Fruit fly (Drosophila melanogaster) whole organism, embryonic: ENCODE measurements around the gene Ssu72.

ENCODE experiments used
- BEAF-32 ChIP-seq: fragments of 200-800 bp; sonication (Bioruptor generic); optimal IDR thresholded peaks from 3 replicates; lab custom pipeline; 2017; ENCODE audit warnings: missing biosample characterization, missing genetic modification characterization, mild to moderate bottlenecking, moderate library complexity, missing genetic modification reagents
- CG1024 ChIP-seq: fragments of 200-800 bp; sonication (Bioruptor generic); IDR thresholded peaks from 2 replicates; pipeline ENCODE4 v1.3.6; 2022; ENCODE audit warnings: missing biosample characterization, missing genetic modification characterization
- CG10366 ChIP-seq: fragments of 200-800 bp; sonication (Bioruptor generic); IDR thresholded peaks from 2 replicates; pipeline ENCODE4 v1.3.6; 2022; ENCODE audit warnings: missing biosample characterization, missing genetic modification characterization
- CG10462 ChIP-seq: fragments of 200-800 bp; sonication (Bioruptor generic); optimal IDR thresholded peaks from 2 replicates; lab custom pipeline; 2016; ENCODE audit warnings: missing biosample characterization, missing genetic modification characterization
- CG12155 ChIP-seq: fragments of 200-800 bp; sonication (Bioruptor generic); optimal IDR thresholded peaks from 3 replicates; lab custom pipeline; 2016; ENCODE audit warnings: missing biosample characterization, missing genetic modification characterization
- CG12299 ChIP-seq: fragments of 200-800 bp; sonication (Bioruptor generic); optimal IDR thresholded peaks from 2 replicates; lab custom pipeline; 2018; ENCODE audit warnings: missing biosample characterization, mild to moderate bottlenecking, missing genetic modification characterization
- CG12391 ChIP-seq: fragments of 200-800 bp; sonication (Bioruptor generic); optimal IDR thresholded peaks from 3 replicates; lab custom pipeline; 2018; ENCODE audit warnings: missing biosample characterization, mild to moderate bottlenecking, missing genetic modification characterization, moderate library complexity
- CG13123 ChIP-seq: fragments of 200-800 bp; sonication (Bioruptor generic); optimal IDR thresholded peaks from 2 replicates; lab custom pipeline; 2016; ENCODE audit warnings: missing biosample characterization, missing genetic modification characterization
- CG13287 ChIP-seq: fragments of 200-800 bp; sonication (Bioruptor generic); IDR thresholded peaks from 2 replicates; pipeline ENCODE4 v1.3.6; 2022; ENCODE audit warnings: missing biosample characterization, missing genetic modification characterization; ENCODE audit not compliant: partially characterized antibody
- CG13296 ChIP-seq: fragments of 200-800 bp; sonication (Bioruptor generic); optimal IDR thresholded peaks from 3 replicates; lab custom pipeline; 2018; ENCODE audit warnings: missing biosample characterization, mild to moderate bottlenecking, missing genetic modification characterization
- CG14965 ChIP-seq: fragments of 200-800 bp; sonication (Bioruptor generic); optimal IDR thresholded peaks from 2 replicates; lab custom pipeline; 2016; ENCODE audit warnings: missing biosample characterization, missing genetic modification characterization, borderline replicate concordance
- CG15514 ChIP-seq: fragments of 200-800 bp; sonication (Bioruptor generic); optimal IDR thresholded peaks from 3 replicates; lab custom pipeline; 2017; ENCODE audit warnings: missing biosample characterization, missing genetic modification characterization, mild to moderate bottlenecking, moderate library complexity, missing genetic modification reagents
- CG17385 ChIP-seq: fragments of 200-800 bp; sonication (Bioruptor generic); optimal IDR thresholded peaks from 3 replicates; lab custom pipeline; 2018; ENCODE audit warnings: missing biosample characterization, mild to moderate bottlenecking, missing genetic modification characterization
- CG1832 ChIP-seq: fragments of 200-800 bp; sonication (Bioruptor generic); optimal IDR thresholded peaks from 2 replicates; lab custom pipeline; 2017; ENCODE audit warnings: missing biosample characterization, mild to moderate bottlenecking, missing genetic modification characterization, inconsistent platforms
- CG2712 ChIP-seq: fragments of 200-800 bp; optimal IDR thresholded peaks from 3 replicates; lab custom pipeline; 2019; ENCODE audit warnings: missing biosample characterization, mild to moderate bottlenecking, missing genetic modification characterization, moderate library complexity
- CG32772 ChIP-seq: fragments of 200-800 bp; sonication (Bioruptor generic); IDR thresholded peaks from 2 replicates; pipeline ENCODE4 v1.3.6; 2022; ENCODE audit warnings: missing biosample characterization, missing genetic modification characterization
- CG3847 ChIP-seq: fragments of 200-800 bp; sonication (Bioruptor generic); IDR thresholded peaks from 2 replicates; pipeline ENCODE4 v1.3.6; 2022; ENCODE audit warnings: missing biosample characterization, missing genetic modification characterization
- CG3995 ChIP-seq: fragments of 200-800 bp; sonication (Bioruptor generic); optimal IDR thresholded peaks from 3 replicates; lab custom pipeline; 2016; ENCODE audit warnings: missing biosample characterization, missing genetic modification characterization
- CG42726 ChIP-seq: fragments of 200-800 bp; sonication (Bioruptor generic); IDR thresholded peaks from 2 replicates; pipeline ENCODE4 v1.3.6; 2022; ENCODE audit warnings: missing biosample characterization, missing genetic modification characterization; ENCODE audit not compliant: partially characterized antibody
- CG4617 ChIP-seq: fragments of 200-800 bp; sonication (Bioruptor generic); optimal IDR thresholded peaks from 3 replicates; lab custom pipeline; 2016; ENCODE audit warnings: missing biosample characterization, missing genetic modification characterization, borderline replicate concordance
- CG6683 ChIP-seq: fragments of 200-800 bp; sonication (Bioruptor generic); optimal IDR thresholded peaks from 2 replicates; lab custom pipeline; 2017; ENCODE audit warnings: missing biosample characterization, mild to moderate bottlenecking, missing genetic modification characterization, missing genetic modification reagents
- CG7372 ChIP-seq: fragments of 200-800 bp; sonication (Bioruptor generic); IDR thresholded peaks from 2 replicates; pipeline ENCODE4 v1.3.6; 2022; ENCODE audit warnings: missing biosample characterization, missing genetic modification characterization
- CG8478 ChIP-seq: fragments of >200 bp; optimal IDR thresholded peaks from 2 replicates; lab custom pipeline; 2018
- CG9932 ChIP-seq: fragments of 200-800 bp; sonication (Bioruptor generic); IDR thresholded peaks from 2 replicates; pipeline ENCODE4 v1.3.6; 2022; ENCODE audit warnings: missing biosample characterization, missing genetic modification characterization
- CHES-1-like ChIP-seq: fragments of 200-800 bp; sonication (Bioruptor generic); optimal IDR thresholded peaks from 2 replicates; lab custom pipeline; 2016; ENCODE audit warnings: missing biosample characterization, missing genetic modification characterization
- Dbx ChIP-seq: fragments of 200-800 bp; sonication (Bioruptor generic); IDR thresholded peaks from 3 replicates; pipeline ENCODE4 v1.3.6; 2022; ENCODE audit warnings: missing biosample characterization, missing genetic modification characterization
- Dek ChIP-seq: fragments of 200-800 bp; sonication (Bioruptor generic); optimal IDR thresholded peaks from 3 replicates; lab custom pipeline; 2019; ENCODE audit warnings: missing biosample characterization, mild to moderate bottlenecking, missing genetic modification characterization, moderate library complexity
- Ets97D ChIP-seq: fragments of 200-800 bp; sonication (Bioruptor generic); optimal IDR thresholded peaks from 3 replicates; lab custom pipeline; 2016; ENCODE audit warnings: missing biosample characterization, missing genetic modification characterization
- Fer3 ChIP-seq: fragments of 200-800 bp; sonication (Bioruptor generic); optimal IDR thresholded peaks from 2 replicates; lab custom pipeline; 2018; ENCODE audit warnings: missing biosample characterization, mild to moderate bottlenecking, missing genetic modification characterization, moderate library complexity
- H2.0 ChIP-seq: fragments of 200-800 bp; sonication (Bioruptor generic); IDR thresholded peaks from 2 replicates; pipeline ENCODE4 v1.3.6; 2022; ENCODE audit warnings: missing biosample characterization, missing genetic modification characterization
- HLHmδ ChIP-seq: fragments of 200-800 bp; sonication (Bioruptor generic); optimal IDR thresholded peaks from 2 replicates; lab custom pipeline; 2018; ENCODE audit warnings: missing biosample characterization, mild to moderate bottlenecking, missing genetic modification characterization, moderate library complexity
- Med ChIP-seq: fragments of 200-800 bp; sonication (Bioruptor generic); peaks from one replicate; lab custom pipeline; 2016; ENCODE audit warnings: missing biosample characterization, missing genetic modification characterization, mild to moderate bottlenecking, inconsistent platforms, moderate library complexity
- Myb ChIP-seq: fragments of 200-800 bp; sonication (Bioruptor generic); optimal IDR thresholded peaks from 2 replicates; lab custom pipeline; 2016; ENCODE audit warnings: missing biosample characterization, missing genetic modification characterization
- Oaz ChIP-seq: fragments of 200-800 bp; sonication (Bioruptor generic); IDR thresholded peaks from 2 replicates; pipeline ENCODE4 v1.3.6; 2022; ENCODE audit warnings: missing biosample characterization, missing genetic modification characterization
- Sry-δ ChIP-seq: fragments of 200-800 bp; sonication (Bioruptor generic); optimal IDR thresholded peaks from 2 replicates; lab custom pipeline; 2016; ENCODE audit warnings: missing biosample characterization, missing genetic modification characterization
- Trl ChIP-seq, 3 experiments: fragments of >200 bp in 2 of 3; fragments of 200-800 bp in 1 of 3; sonication (Bioruptor generic) in 1 of 3; optimal IDR thresholded peaks; 2 replicates in 1 of 3; 3 replicates in 2 of 3; lab custom pipeline; 2016 to 2017; ENCODE audit warnings: missing biosample characterization in 1 of 3, missing genetic modification characterization in 1 of 3
- amos ChIP-seq: fragments of 200-800 bp; sonication (Bioruptor generic); IDR thresholded peaks from 2 replicates; pipeline ENCODE4 v1.3.6; 2022; ENCODE audit warnings: missing biosample characterization, missing genetic modification characterization; ENCODE audit not compliant: partially characterized antibody
- ci ChIP-seq: fragments of 200-800 bp; sonication (Bioruptor generic); IDR thresholded peaks from 3 replicates; pipeline ENCODE4 v1.3.6; 2022; ENCODE audit warnings: missing biosample characterization, missing genetic modification characterization
- da ChIP-seq: fragments of 200-800 bp; sonication (Bioruptor generic); optimal IDR thresholded peaks from 2 replicates; lab custom pipeline; 2016; ENCODE audit warnings: missing biosample characterization, missing genetic modification characterization
- gem ChIP-seq: fragments of 200-800 bp; sonication (Bioruptor generic); optimal IDR thresholded peaks from 2 replicates; lab custom pipeline; 2019; ENCODE audit warnings: missing biosample characterization, mild to moderate bottlenecking, missing genetic modification characterization, moderate library complexity
- mld ChIP-seq: fragments of 200-800 bp; sonication (Bioruptor generic); IDR thresholded peaks from 3 replicates; pipeline ENCODE4 v1.3.6; 2022; ENCODE audit warnings: missing biosample characterization, missing genetic modification characterization; ENCODE audit not compliant: partially characterized antibody
- nerfin-2 ChIP-seq: fragments of 200-800 bp; sonication (Bioruptor generic); IDR thresholded peaks from 2 replicates; pipeline ENCODE4 v1.3.6; 2022; ENCODE audit warnings: missing biosample characterization, missing genetic modification characterization; ENCODE audit not compliant: partially characterized antibody
- pnt ChIP-seq: fragments of 200-800 bp; sonication (Bioruptor generic); optimal IDR thresholded peaks from 3 replicates; lab custom pipeline; 2016; ENCODE audit warnings: missing biosample characterization, missing genetic modification characterization
- row ChIP-seq: fragments of 200-800 bp; sonication (Bioruptor generic); IDR thresholded peaks from 3 replicates; pipeline ENCODE4 v1.3.6; 2022; ENCODE audit warnings: missing biosample characterization, missing genetic modification characterization
- sr ChIP-seq: fragments of 200-800 bp; sonication (Bioruptor generic); IDR thresholded peaks from 3 replicates; pipeline ENCODE4 v1.3.6; 2022; ENCODE audit warnings: missing biosample characterization, missing genetic modification characterization
- tin ChIP-seq: fragments of 200-800 bp; sonication (Bioruptor generic); optimal IDR thresholded peaks from 3 replicates; lab custom pipeline; 2016; ENCODE audit warnings: missing biosample characterization, missing genetic modification characterization
- trem ChIP-seq: fragments of 200-800 bp; optimal IDR thresholded peaks from 3 replicates; lab custom pipeline; 2019; ENCODE audit warnings: missing biosample characterization, mild to moderate bottlenecking, missing genetic modification characterization, moderate library complexity
- trh ChIP-seq: fragments of 200-800 bp; sonication (Bioruptor generic); optimal IDR thresholded peaks from 2 replicates; lab custom pipeline; 2016; ENCODE audit warnings: missing biosample characterization, missing genetic modification characterization
- zfh1 ChIP-seq: fragments of 200-800 bp; sonication (Bioruptor generic); IDR thresholded peaks from 3 replicates; pipeline ENCODE4 v1.3.6; 2022; ENCODE audit warnings: missing biosample characterization, missing genetic modification characterization
- zfh2 ChIP-seq: fragments of 200-800 bp; sonication (Bioruptor generic); optimal IDR thresholded peaks from 2 replicates; lab custom pipeline; 2016; ENCODE audit warnings: missing biosample characterization, missing genetic modification characterization

Gene Ssu72

DNA sequence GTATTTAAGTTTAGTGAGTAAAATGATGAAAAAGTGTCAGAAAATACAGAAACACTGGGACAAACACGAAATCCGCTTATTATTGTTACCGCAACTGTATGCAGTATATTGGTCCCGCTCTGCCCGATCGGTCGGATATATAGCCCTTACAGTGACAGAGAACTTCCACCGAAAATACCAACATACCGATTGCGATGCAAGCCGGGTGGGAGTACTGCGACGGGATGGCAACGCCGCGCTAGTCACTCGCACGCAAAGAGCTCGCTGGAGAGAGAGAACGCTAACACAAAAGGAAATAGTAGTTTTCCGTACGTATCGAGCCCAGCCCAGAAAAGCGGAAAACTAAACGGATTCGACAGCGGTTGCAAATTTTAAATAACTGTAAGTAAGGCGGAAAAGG lies 32.5 kb downstream of the Ssu72 start, which contains the start of gene Cdc42 (continued):
- 0 out of 2 replicates have a peak, but pooled peaks have one; percentile 31 for TF ChIP-seq nerfin-2 (GFP tag; lab: Robert Waterston, UW)
- TF ChIP-seq CG1024 = peak; percentile 30; the same call in 1 of the 2 replicates
- peak; percentile 41; the same call in 1 of the 2 replicates for TF ChIP-seq CG9932 (GFP tag; lab: Robert Waterston, UW)
- TF ChIP-seq BEAF-32 (GFP tag; lab: Kevin White, UChicago) = peak; percentile 55
- no peak for TF ChIP-seq pnt (GFP tag; lab: Kevin White, UChicago)
- 0 out of 3 replicates have a peak, but pooled peaks have one; percentile 34 for TF ChIP-seq sr
- 0 out of 2 replicates have a peak, but pooled peaks have one; percentile 20 for TF ChIP-seq CG42726
- peak; percentile 17 for TF ChIP-seq HLHmδ
- TF ChIP-seq Med (GFP tag; lab: Kevin White, UChicago) = peak; percentile 87
- TF ChIP-seq CG7372 (GFP tag; lab: Robert Waterston, UW) = no peak
- peak; percentile 45 for TF ChIP-seq amos
- no peak for TF ChIP-seq CG12299
- no peak for TF ChIP-seq CG1832 (GFP tag; lab: Kevin White, UChicago)
- peak; percentile 92 for TF ChIP-seq CG3995 (GFP tag; lab: Kevin White, UChicago)
- TF ChIP-seq CG12391 = peak; percentile 5
- TF ChIP-seq ci = peak; percentile 30; the same call in 1 of the 3 replicates
- TF ChIP-seq CG14965 (GFP tag; lab: Kevin White, UChicago) = no peak
- peak; percentile 34; the same call in 2 of the 3 replicates for TF ChIP-seq zfh1
- no peak for TF ChIP-seq trh
- no peak for TF ChIP-seq Dek (tag; lab: Kevin White, UChicago)
- TF ChIP-seq CHES-1-like (GFP tag; lab: Kevin White, UChicago) = no peak
- TF ChIP-seq Fer3 (tag; lab: Kevin White, UChicago) = no peak
- TF ChIP-seq Oaz (GFP tag; lab: Robert Waterston, UW) = no peak
- TF ChIP-seq row (GFP tag; lab: Robert Waterston, UW) = peak; percentile 69
- peak; percentile 71 for TF ChIP-seq Sry-δ
- TF ChIP-seq CG13287 = peak; percentile 24; the same call in 1 of the 2 replicates
- TF ChIP-seq Myb (GFP tag; lab: Kevin White, UChicago) = peak; percentile 4
- TF ChIP-seq da (GFP tag; lab: Kevin White, UChicago) = no peak
- TF ChIP-seq CG3847 (GFP tag; lab: Robert Waterston, UW) = 0 out of 2 replicates have a peak, but pooled peaks have one; percentile 17
- TF ChIP-seq CG4617 = peak; percentile 51
- peak; percentile 42 for TF ChIP-seq CG15514 (GFP tag; lab: Kevin White, UChicago)
- TF ChIP-seq CG12155 = peak; percentile 96
- TF ChIP-seq CG17385 = no peak
- TF ChIP-seq CG2712 (tag; lab: Kevin White, UChicago) = no peak
- TF ChIP-seq Ets97D = peak; percentile 23
- peak; percentile 6 for TF ChIP-seq zfh2 (GFP tag; lab: Kevin White, UChicago)
- TF ChIP-seq Trl (optimal IDR thresholded peaks at IDR 0.05; lab: Kevin White, UChicago) = peak in 1 of 2 experiments; percentile 35
- no peak for TF ChIP-seq Trl (GFP tag; optimal IDR thresholded peaks at IDR 0.05; lab: Kevin White, UChicago)
- TF ChIP-seq CG10462 (GFP tag; lab: Kevin White, UChicago) = no peak
- no peak for TF ChIP-seq CG13296 (GFP tag; lab: Kevin White, UChicago)
- no peak for TF ChIP-seq CG13123
- no peak for TF ChIP-seq CG32772 (GFP tag; lab: Robert Waterston, UW)
- no peak for TF ChIP-seq Dbx (GFP tag; lab: Robert Waterston, UW)
- TF ChIP-seq CG8478 = no peak
- peak; percentile 19 for TF ChIP-seq trem
- peak; percentile 3; the same call in 1 of the 2 replicates for TF ChIP-seq H2.0 (GFP tag; lab: Robert Waterston, UW)
- TF ChIP-seq gem (tag; lab: Kevin White, UChicago) = no peak
- TF ChIP-seq CG6683 (GFP tag; lab: Kevin White, UChicago) = no peak
- TF ChIP-seq mld (GFP tag; lab: Robert Waterston, UW) = no peak
- no peak for TF ChIP-seq tin (GFP tag; lab: Kevin White, UChicago)
- TF ChIP-seq CG10366 = no peak
